Worm (Caenorhabditis elegans): Measurements from ENCODE around the gene vps-50.

- no peak for TF ChIP-seq egl-27 (tag; optimal IDR thresholded peaks at IDR 0.05)
- TF ChIP-seq R02D3.7 (tag; optimal IDR thresholded peaks at IDR 0.05), result no peak
- no peak for TF ChIP-seq elt-3 (tag; optimal IDR thresholded peaks at IDR 0.05)
- no peak for TF ChIP-seq nhr-25 (tag; optimal IDR thresholded peaks at IDR 0.05)
These were observed 52.5 kb downstream of the vps-50 start for ce11 chrIII:10921474-10921873.

All from whole organism, L2 larva.